Fruit fly (Drosophila melanogaster) whole organism, embryonic: Measurements from ENCODE around the gene bwa.
A peak's percentile ranks its signal among the peaks of the same experiment; 100 is the strongest.

ENCODE experiments used
- ATbp ChIP-seq: fragments of 200-800 bp; sonication (Bioruptor generic); optimal IDR thresholded peaks from 2 replicates; lab custom pipeline; 2017; ENCODE audit warnings: missing biosample characterization, mild to moderate bottlenecking, missing genetic modification characterization, missing genetic modification reagents
- Abd-B ChIP-seq: fragments of 200-800 bp; sonication (Bioruptor generic); optimal IDR thresholded peaks from 2 replicates; lab custom pipeline; 2018; ENCODE audit warnings: missing biosample characterization, mild to moderate bottlenecking, missing genetic modification characterization, moderate library complexity
- Ada2b ChIP-seq: fragments of 200-800 bp; sonication (Bioruptor generic); IDR thresholded peaks from 2 replicates; pipeline ENCODE4 v1.3.6; 2022; ENCODE audit warnings: missing biosample characterization, missing genetic modification characterization
- CG10543 ChIP-seq: fragments of 200-800 bp; sonication (Bioruptor generic); optimal IDR thresholded peaks from 3 replicates; lab custom pipeline; 2017; ENCODE audit warnings: missing biosample characterization, mild to moderate bottlenecking, missing genetic modification characterization, moderate library complexity
- CG12104 ChIP-seq: fragments of 200-800 bp; sonication (Bioruptor generic); optimal IDR thresholded peaks from 3 replicates; lab custom pipeline; 2016; ENCODE audit warnings: missing biosample characterization, missing genetic modification characterization
- CG12299 ChIP-seq: fragments of 200-800 bp; sonication (Bioruptor generic); optimal IDR thresholded peaks from 2 replicates; lab custom pipeline; 2018; ENCODE audit warnings: missing biosample characterization, mild to moderate bottlenecking, missing genetic modification characterization
- CG17361 ChIP-seq: fragments of 200-800 bp; sonication (Bioruptor generic); IDR thresholded peaks from 3 replicates; pipeline ENCODE4 v1.3.6; 2022; ENCODE audit warnings: missing biosample characterization, missing genetic modification characterization
- CG1832 ChIP-seq: fragments of 200-800 bp; sonication (Bioruptor generic); optimal IDR thresholded peaks from 2 replicates; lab custom pipeline; 2017; ENCODE audit warnings: missing biosample characterization, mild to moderate bottlenecking, missing genetic modification characterization, inconsistent platforms
- CG18476 ChIP-seq: fragments of 200-800 bp; sonication (Bioruptor generic); optimal IDR thresholded peaks from 2 replicates; lab custom pipeline; 2016; ENCODE audit warnings: missing biosample characterization, mild to moderate bottlenecking, missing genetic modification characterization
- CG30431 ChIP-seq: fragments of 200-800 bp; sonication (Bioruptor generic); optimal IDR thresholded peaks from 2 replicates; lab custom pipeline; 2017; ENCODE audit warnings: missing biosample characterization, missing genetic modification characterization
- CG31388 ChIP-seq: fragments of 200-800 bp; sonication (Bioruptor generic); optimal IDR thresholded peaks from 2 replicates; lab custom pipeline; 2016; ENCODE audit warnings: missing biosample characterization, missing genetic modification characterization
- CG4360 ChIP-seq: fragments of 200-800 bp; sonication (Bioruptor generic); IDR thresholded peaks from 2 replicates; pipeline ENCODE4 v1.3.6; 2022; ENCODE audit warnings: missing biosample characterization, missing genetic modification characterization
- CG7271 ChIP-seq: fragments of 200-800 bp; sonication (Bioruptor generic); optimal IDR thresholded peaks from 2 replicates; lab custom pipeline; 2018; ENCODE audit warnings: missing biosample characterization, mild to moderate bottlenecking, missing genetic modification characterization, moderate library complexity
- CG7963 ChIP-seq: fragments of 200-800 bp; sonication (Bioruptor generic); IDR thresholded peaks from 3 replicates; pipeline ENCODE4 v1.3.6; 2022; ENCODE audit warnings: missing biosample characterization, missing genetic modification characterization; ENCODE audit not compliant: partially characterized antibody
- CG7987 ChIP-seq: fragments of 200-800 bp; sonication (Bioruptor generic); optimal IDR thresholded peaks from 2 replicates; lab custom pipeline; 2018; ENCODE audit warnings: missing biosample characterization, mild to moderate bottlenecking, missing genetic modification characterization, moderate library complexity
- CrebB ChIP-seq: fragments of 200-800 bp; sonication (Bioruptor generic); optimal IDR thresholded peaks from 3 replicates; lab custom pipeline; 2018; ENCODE audit warnings: missing biosample characterization, mild to moderate bottlenecking, missing genetic modification characterization
- Doc3 ChIP-seq: fragments of 200-800 bp; sonication (Bioruptor generic); IDR thresholded peaks from 3 replicates; pipeline ENCODE4 v1.3.6; 2022; ENCODE audit warnings: missing biosample characterization, missing genetic modification characterization; ENCODE audit not compliant: partially characterized antibody
- Fer1 ChIP-seq: fragments of 200-800 bp; sonication (Bioruptor generic); optimal IDR thresholded peaks from 2 replicates; lab custom pipeline; 2017; ENCODE audit warnings: missing biosample characterization, mild to moderate bottlenecking, missing genetic modification characterization
- Gug ChIP-seq: fragments of 200-800 bp; sonication (Bioruptor generic); IDR thresholded peaks from 4 replicates; pipeline ENCODE4 v1.3.6; 2022; ENCODE audit warnings: missing biosample characterization, missing genetic modification characterization
- H15 ChIP-seq: fragments of 200-800 bp; sonication (Bioruptor generic); IDR thresholded peaks from 3 replicates; pipeline ENCODE4 v1.3.6; 2022; ENCODE audit warnings: missing biosample characterization, missing genetic modification characterization
- HLH4C ChIP-seq: fragments of 200-800 bp; sonication (Bioruptor generic); IDR thresholded peaks from 3 replicates; pipeline ENCODE4 v1.3.6; 2022; ENCODE audit warnings: missing biosample characterization, missing genetic modification characterization; ENCODE audit not compliant: partially characterized antibody
- Hand ChIP-seq: fragments of 200-800 bp; sonication (Bioruptor generic); optimal IDR thresholded peaks from 2 replicates; lab custom pipeline; 2017; ENCODE audit warnings: mild to moderate bottlenecking, missing biosample characterization, missing genetic modification reagents, missing genetic modification characterization
- Hr78 ChIP-seq, 2 experiments: fragments of 200-800 bp in 1 of 2; fragments of >200 bp in 1 of 2; sonication (Bioruptor generic) in 1 of 2; optimal IDR thresholded peaks; 2 replicates each; lab custom pipeline; 2017 to 2019; ENCODE audit warnings: missing biosample characterization in 2 of 2, missing genetic modification characterization in 2 of 2, mild to moderate bottlenecking in 1 of 2, moderate library complexity in 1 of 2
- Kr ChIP-seq: fragments of 200-800 bp; sonication (Bioruptor generic); optimal IDR thresholded peaks from 2 replicates; lab custom pipeline; 2017; ENCODE audit warnings: missing biosample characterization, mild to moderate bottlenecking, missing genetic modification characterization
- Lhr ChIP-seq: fragments of 200-800 bp; sonication (Bioruptor generic); optimal IDR thresholded peaks from 3 replicates; lab custom pipeline; 2017; ENCODE audit warnings: mild to moderate bottlenecking, missing biosample characterization, missing genetic modification reagents, missing genetic modification characterization
- Meics ChIP-seq: fragments of 200-800 bp; sonication (Bioruptor generic); optimal IDR thresholded peaks from 2 replicates; lab custom pipeline; 2017; ENCODE audit warnings: missing biosample characterization, mild to moderate bottlenecking, missing genetic modification characterization
- Mrtf ChIP-seq: fragments of 200-800 bp; sonication (Bioruptor generic); IDR thresholded peaks from 3 replicates; pipeline ENCODE4 v1.3.6; 2022; ENCODE audit warnings: missing biosample characterization, missing genetic modification characterization
- Nf-YA ChIP-seq: fragments of 200-800 bp; sonication (Bioruptor generic); IDR thresholded peaks from 2 replicates; pipeline ENCODE4 v1.3.6; 2022; ENCODE audit warnings: missing biosample characterization, missing genetic modification characterization
- Ptx1 ChIP-seq: fragments of 200-800 bp; sonication (Bioruptor generic); IDR thresholded peaks from 2 replicates; pipeline ENCODE4 v1.3.6; 2022; ENCODE audit warnings: missing biosample characterization, missing genetic modification characterization
- Spps ChIP-seq: fragments of 200-800 bp; sonication (Bioruptor generic); optimal IDR thresholded peaks from 2 replicates; lab custom pipeline; 2018; ENCODE audit warnings: missing biosample characterization, mild to moderate bottlenecking, missing genetic modification characterization
- Xbp1 ChIP-seq: fragments of 200-800 bp; sonication (Bioruptor generic); optimal IDR thresholded peaks from 3 replicates; lab custom pipeline; 2016; ENCODE audit warnings: missing biosample characterization, mild to moderate bottlenecking, missing genetic modification characterization
- abd-A ChIP-seq: fragments of 200-800 bp; sonication (Bioruptor generic); optimal IDR thresholded peaks from 3 replicates; lab custom pipeline; 2019; ENCODE audit warnings: missing biosample characterization, mild to moderate bottlenecking, missing genetic modification characterization, moderate library complexity
- ato ChIP-seq: fragments of 200-800 bp; sonication (Bioruptor generic); IDR thresholded peaks from 2 replicates; pipeline ENCODE4 v1.3.6; 2022; ENCODE audit warnings: missing biosample characterization, missing genetic modification characterization; ENCODE audit not compliant: partially characterized antibody
- chinmo ChIP-seq: fragments of 200-800 bp; sonication (Bioruptor generic); IDR thresholded peaks from 4 replicates; pipeline ENCODE4 v1.3.6; 2022; ENCODE audit warnings: missing biosample characterization, missing genetic modification characterization; ENCODE audit not compliant: partially characterized antibody
- crol ChIP-seq: fragments of 200-800 bp; sonication (Bioruptor generic); IDR thresholded peaks from 2 replicates; pipeline ENCODE4 v1.3.6; 2022; ENCODE audit warnings: missing biosample characterization, missing genetic modification characterization
- cwo ChIP-seq: fragments of 200-800 bp; sonication (Bioruptor generic); optimal IDR thresholded peaks from 3 replicates; lab custom pipeline; 2017; ENCODE audit warnings: missing biosample characterization, missing genetic modification characterization, mild to moderate bottlenecking, moderate library complexity, missing genetic modification reagents
- emc ChIP-seq: fragments of 200-800 bp; sonication (Bioruptor generic); optimal IDR thresholded peaks from 2 replicates; lab custom pipeline; 2016; ENCODE audit warnings: missing biosample characterization, missing genetic modification characterization
- fd3F ChIP-seq: fragments of 200-800 bp; sonication (Bioruptor generic); optimal IDR thresholded peaks from 2 replicates; lab custom pipeline; 2018; ENCODE audit warnings: missing biosample characterization, mild to moderate bottlenecking, missing genetic modification characterization, moderate library complexity
- gfzf ChIP-seq: fragments of 200-800 bp; sonication (Bioruptor generic); optimal IDR thresholded peaks from 2 replicates; lab custom pipeline; 2016; ENCODE audit warnings: missing biosample characterization, mild to moderate bottlenecking, missing genetic modification characterization, moderate library complexity
- hbn ChIP-seq: fragments of 200-800 bp; sonication (Bioruptor generic); IDR thresholded peaks from 2 replicates; pipeline ENCODE4 v1.3.6; 2022; ENCODE audit warnings: missing biosample characterization, missing genetic modification characterization; ENCODE audit not compliant: partially characterized antibody
- phol ChIP-seq: fragments of 200-800 bp; sonication (Bioruptor generic); optimal IDR thresholded peaks from 3 replicates; lab custom pipeline; 2018; ENCODE audit warnings: missing biosample characterization, mild to moderate bottlenecking, missing genetic modification characterization, moderate library complexity
- sob ChIP-seq: fragments of 200-800 bp; sonication (Bioruptor generic); IDR thresholded peaks from 2 replicates; pipeline ENCODE4 v1.3.6; 2022; ENCODE audit warnings: missing biosample characterization, missing genetic modification characterization
- tna ChIP-seq: fragments of 200-800 bp; sonication (Bioruptor generic); IDR thresholded peaks from 2 replicates; pipeline ENCODE4 v1.3.6; 2022; ENCODE audit warnings: missing biosample characterization, missing genetic modification characterization; ENCODE audit not compliant: partially characterized antibody
- trem ChIP-seq: fragments of 200-800 bp; optimal IDR thresholded peaks from 3 replicates; lab custom pipeline; 2019; ENCODE audit warnings: missing biosample characterization, mild to moderate bottlenecking, missing genetic modification characterization, moderate library complexity
- trh ChIP-seq: fragments of 200-800 bp; sonication (Bioruptor generic); optimal IDR thresholded peaks from 2 replicates; lab custom pipeline; 2016; ENCODE audit warnings: missing biosample characterization, missing genetic modification characterization
- twi ChIP-seq: fragments of 200-800 bp; optimal IDR thresholded peaks from 2 replicates; lab custom pipeline; 2019; ENCODE audit warnings: missing biosample characterization, mild to moderate bottlenecking, missing genetic modification characterization, moderate library complexity
- zen2 ChIP-seq: fragments of 200-800 bp; sonication (Bioruptor generic); IDR thresholded peaks from 3 replicates; pipeline ENCODE4 v1.3.6; 2022; ENCODE audit warnings: missing biosample characterization, missing genetic modification characterization; ENCODE audit not compliant: partially characterized antibody

The bwa gene

dm6 chr2L:20120388-20121232, 54.4 kb downstream of the bwa start (continued):
- TF ChIP-seq emc (GFP tag; lab: Kevin White, UChicago) (peak; percentile 58), CG30431 (GFP tag; lab: Kevin White, UChicago) (peak; percentile 91), trem (tag; lab: Kevin White, UChicago) (peak; percentile 64), CG12299 (tag; lab: Kevin White, UChicago) (peak; percentile 29), HLH4C (GFP tag; lab: Robert Waterston, UW) (peak; percentile 65; the same call in 2 of the 3 replicates), CrebB (tag; lab: Kevin White, UChicago) (no peak), Fer1 (peak; percentile 49), Hand (GFP tag; lab: Kevin White, UChicago) (no peak), CG1832 (no peak), CG7987 (GFP tag; lab: Kevin White, UChicago) (peak; percentile 90), Lhr (GFP tag; lab: Kevin White, UChicago) (peak; percentile 97), Ptx1 (GFP tag; lab: Robert Waterston, UW) (peak; percentile 96), CG31388 (GFP tag; lab: Kevin White, UChicago) (peak; percentile 83), Gug (GFP tag; lab: Robert Waterston, UW) (peak; percentile 97), crol (GFP tag; lab: Robert Waterston, UW) (no peak), Doc3 (peak; percentile 78), Nf-YA (GFP tag; lab: Robert Waterston, UW) (peak; percentile 78), fd3F (peak; percentile 71), Spps (tag; lab: Kevin White, UChicago) (no peak), phol (peak; percentile 58), CG10543 (GFP tag; lab: Kevin White, UChicago) (peak; percentile 29), CG7963 (GFP tag; lab: Robert Waterston, UW) (peak; percentile 61; the same call in 2 of the 3 replicates), H15 (GFP tag; lab: Robert Waterston, UW) (peak; percentile 95), Mrtf (peak; percentile 97), Kr (GFP tag; lab: Kevin White, UChicago) (no peak), zen2 (GFP tag; lab: Robert Waterston, UW) (peak; percentile 56; the same call in 2 of the 3 replicates), hbn (GFP tag; lab: Robert Waterston, UW) (peak; percentile 55), cwo (GFP tag; lab: Kevin White, UChicago) (peak; percentile 46), sob (GFP tag; lab: Robert Waterston, UW) (peak; percentile 91), Ada2b (GFP tag; lab: Robert Waterston, UW) (peak; percentile 81), CG4360 (GFP tag; lab: Robert Waterston, UW) (no peak), gfzf (peak; percentile 36), chinmo (GFP tag; lab: Robert Waterston, UW) (no peak), Hr78 (GFP tag; optimal IDR thresholded peaks at IDR 0.05; lab: Kevin White, UChicago) (no peak), ATbp (peak; percentile 42), CG12104 (GFP tag; lab: Kevin White, UChicago) (peak; percentile 69), CG17361 (GFP tag; lab: Robert Waterston, UW) (peak; percentile 85), twi (tag; lab: Kevin White, UChicago) (peak; percentile 67), trh (GFP tag; lab: Kevin White, UChicago) (peak; percentile 73), CG7271 (no peak), Abd-B (GFP tag; lab: Kevin White, UChicago) (peak; percentile 90), ato (peak; percentile 73), Meics (GFP tag; lab: Kevin White, UChicago) (peak; percentile 81), CG18476 (GFP tag; lab: Kevin White, UChicago) (peak; percentile 57), Xbp1 (peak; percentile 98), tna (peak; percentile 59; the same call in 1 of the 2 replicates), abd-A (tag; lab: Kevin White, UChicago) (no peak)
